Fruit fly (Drosophila melanogaster): ENCODE data around the gene CG3168.

Gene CG3168

dm6 chrX:6726758-6727490 lies 12.9 kb downstream of the CG3168 start (continued):
- no peak for TF ChIP-seq CG2202 (tag; optimal IDR thresholded peaks at IDR 0.05)
- TF ChIP-seq CG33557 (GFP tag; optimal IDR thresholded peaks at IDR 0.05) = no peak
- no peak for TF ChIP-seq Fer1 (GFP tag; optimal IDR thresholded peaks at IDR 0.05)
- TF ChIP-seq CG8290 (GFP tag; optimal IDR thresholded peaks at IDR 0.05) = peak; percentile 15
- peak in 1 of 2 experiments; percentile 27 for TF ChIP-seq CG8290 (tag; optimal IDR thresholded peaks at IDR 0.05)
- no peak for TF ChIP-seq CG15479 (GFP tag; optimal IDR thresholded peaks at IDR 0.05)
- TF ChIP-seq gfzf (GFP tag; optimal IDR thresholded peaks at IDR 0.05) = no peak
- no peak for TF ChIP-seq Doc2 (GFP tag; IDR thresholded peaks at IDR 0.05)
- peak; percentile 46 for TF ChIP-seq Dp (GFP tag; optimal IDR thresholded peaks at IDR 0.05)
- no peak for TF ChIP-seq grn (GFP tag; optimal IDR thresholded peaks at IDR 0.05)
- TF ChIP-seq Dll (GFP tag; IDR thresholded peaks at IDR 0.05; ENCODE audit: partially characterized antibody) = 0 out of 4 replicates have a peak, but pooled peaks have one; percentile 12
- TF ChIP-seq CG15696 (tag; optimal IDR thresholded peaks at IDR 0.05) = no peak
- TF ChIP-seq CG18011 (GFP tag; optimal IDR thresholded peaks at IDR 0.05) = peak; percentile 7
- no peak for TF ChIP-seq Rx (GFP tag; IDR thresholded peaks at IDR 0.05)
- no peak for TF ChIP-seq twi (tag; optimal IDR thresholded peaks at IDR 0.05)
- 0 out of 2 replicates have a peak, but pooled peaks have one; percentile 11 for TF ChIP-seq amos (GFP tag; IDR thresholded peaks at IDR 0.05; ENCODE audit: partially characterized antibody)
- TF ChIP-seq E2f2 (GFP tag; IDR thresholded peaks at IDR 0.05) = peak; percentile 63
- no peak for TF ChIP-seq kay (GFP tag; optimal IDR thresholded peaks at IDR 0.05)
- TF ChIP-seq HLH3B (GFP tag; IDR thresholded peaks at IDR 0.05) = no peak
- TF ChIP-seq CG8765 (GFP tag; IDR thresholded peaks at IDR 0.05) = no peak
- peak; percentile 20 for TF ChIP-seq CG3995 (GFP tag; optimal IDR thresholded peaks at IDR 0.05)
- no peak for TF ChIP-seq CG32767 (GFP tag; IDR thresholded peaks at IDR 0.05)

dm6 chrX:6724904-6725505 lies 14.8 kb downstream of the CG3168 start:
- TF ChIP-seq CG8924 (tag; optimal IDR thresholded peaks at IDR 0.05) (no peak), Rfx (GFP tag; IDR thresholded peaks at IDR 0.05) (no peak), zfh2 (GFP tag; optimal IDR thresholded peaks at IDR 0.05) (no peak), twi (tag; optimal IDR thresholded peaks at IDR 0.05) (no peak), CG8290 (GFP tag; optimal IDR thresholded peaks at IDR 0.05) (peak; percentile 31), CG8290 (tag; optimal IDR thresholded peaks at IDR 0.05) (no peak), jing (GFP tag; optimal IDR thresholded peaks at IDR 0.05) (no peak), CoRest (tag; optimal IDR thresholded peaks at IDR 0.05) (no peak), kah (GFP tag; optimal IDR thresholded peaks at IDR 0.05) (no peak), CG14441 (GFP tag; IDR thresholded peaks at IDR 0.05) (0 out of 2 replicates have a peak, but pooled peaks have one; percentile 37), CG14710 (tag; optimal IDR thresholded peaks at IDR 0.05) (no peak), CG13894 (tag; optimal IDR thresholded peaks at IDR 0.05) (no peak), pfk (GFP tag; optimal IDR thresholded peaks at IDR 0.05) (peak; percentile 78), CG9727 (GFP tag; optimal IDR thresholded peaks at IDR 0.05) (no peak), trh (GFP tag; optimal IDR thresholded peaks at IDR 0.05) (no peak), stwl (tag; optimal IDR thresholded peaks at IDR 0.05) (peak; percentile 36), hth (optimal IDR thresholded peaks at IDR 0.05) (no peak), sob (GFP tag; IDR thresholded peaks at IDR 0.05) (no peak), Mes4 (GFP tag; optimal IDR thresholded peaks at IDR 0.05) (no peak), row (GFP tag; IDR thresholded peaks at IDR 0.05) (no peak), CG18011 (GFP tag; optimal IDR thresholded peaks at IDR 0.05) (peak; percentile 94), NC2α (GFP tag; optimal IDR thresholded peaks at IDR 0.05) (no peak), ash1 (GFP tag; optimal IDR thresholded peaks at IDR 0.05) (no peak), luna (GFP tag; optimal IDR thresholded peaks at IDR 0.05) (no peak)

Data from whole organism, embryonic.